Fruit fly (Drosophila melanogaster) whole organism, adult: ENCODE measurements around the gene mtsh.

ENCODE experiments used
- CG5204 ChIP-seq: fragments of 200-800 bp; sonication (Bioruptor generic); optimal IDR thresholded peaks from 2 replicates; lab custom pipeline; 2016; ENCODE audit warnings: missing biosample characterization, missing genetic modification characterization
- Crg-1 ChIP-seq: fragments of 200-800 bp; sonication (Bioruptor generic); optimal IDR thresholded peaks from 2 replicates; lab custom pipeline; 2016; ENCODE audit warnings: missing biosample characterization, missing genetic modification characterization
- Mnt ChIP-seq: fragments of 200-800 bp; sonication (Bioruptor generic); optimal IDR thresholded peaks from 2 replicates; lab custom pipeline; 2016; ENCODE audit warnings: missing biosample characterization, mild to moderate bottlenecking, missing genetic modification characterization
- bab1 ChIP-seq: fragments of 200-800 bp; sonication (Bioruptor generic); optimal IDR thresholded peaks from 3 replicates; lab custom pipeline; 2019; ENCODE audit warnings: missing biosample characterization, mild to moderate bottlenecking, missing genetic modification characterization, moderate library complexity
- kay ChIP-seq: fragments of 200-800 bp; sonication (Bioruptor generic); peaks from one replicate; lab custom pipeline; 2016; ENCODE audit warnings: missing biosample characterization, missing genetic modification characterization, borderline replicate concordance
- toe ChIP-seq: fragments of 200-800 bp; sonication (Bioruptor generic); optimal IDR thresholded peaks from 2 replicates; lab custom pipeline; 2016; ENCODE audit warnings: missing biosample characterization, missing genetic modification characterization

DNA sequence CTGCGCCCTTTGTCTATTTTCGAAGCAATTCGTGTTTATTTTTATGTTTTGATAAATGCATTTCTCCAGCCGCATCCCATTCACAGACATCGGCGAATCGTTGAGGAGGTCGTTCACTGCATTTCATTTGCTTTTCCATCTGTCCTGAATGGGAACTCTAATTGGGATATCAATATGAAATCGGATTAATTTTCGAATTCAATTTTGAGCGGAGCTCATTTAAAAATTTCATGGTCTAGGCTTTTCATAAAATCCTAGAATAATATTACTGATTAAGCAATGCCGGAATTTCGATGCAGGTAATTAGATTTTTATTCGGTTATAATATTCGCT is 29.6 kb downstream of the mtsh start:
- TF ChIP-seq CG5204, result no peak
- no peak for TF ChIP-seq toe (GFP tag; lab: Kevin White, UChicago)
- no peak for TF ChIP-seq bab1 (GFP tag; lab: Kevin White, UChicago)
- no peak for TF ChIP-seq Mnt (GFP tag; lab: Kevin White, UChicago)
- TF ChIP-seq kay (GFP tag; lab: Kevin White, UChicago), result no peak
- TF ChIP-seq Crg-1 (GFP tag; lab: Kevin White, UChicago), result no peak
